Worm (Caenorhabditis elegans) whole organism, L3 larva: ENCODE data around the gene txdc-9.

Source experiments
- R02D3.7 ChIP-seq: fragments of 150-350 bp; optimal IDR thresholded peaks from 2 replicates; lab custom pipeline; 2014; ENCODE audit warnings: missing biosample characterization, missing genetic modification characterization
- ZK546.5 ChIP-seq: sonication (generic microtip); optimal IDR thresholded peaks from 2 replicates; lab custom pipeline; 2017; ENCODE audit warnings: missing biosample characterization, missing genetic modification characterization
- aly-2 ChIP-seq: fragments of 150-350 bp; optimal IDR thresholded peaks from 2 replicates; lab custom pipeline; 2014; ENCODE audit warnings: missing biosample characterization, missing genetic modification characterization
- ama-1 ChIP-seq: fragments of 150-350 bp; optimal IDR thresholded peaks from 2 replicates; lab custom pipeline; 2018
- ceh-16 ChIP-seq: sonication (generic microtip); optimal IDR thresholded peaks from 2 replicates; lab custom pipeline; 2017; ENCODE audit warnings: missing biosample characterization, missing genetic modification characterization
- ceh-28 ChIP-seq: fragments of 150-350 bp; optimal IDR thresholded peaks from 2 replicates; lab custom pipeline; 2014; ENCODE audit warnings: missing biosample characterization, missing genetic modification reagents, missing genetic modification characterization
- ceh-82 ChIP-seq: fragments of 150-350 bp; optimal IDR thresholded peaks from 2 replicates; lab custom pipeline; 2014; ENCODE audit warnings: missing biosample characterization, missing genetic modification characterization
- ceh-9 ChIP-seq: sonication (generic microtip); optimal IDR thresholded peaks from 2 replicates; lab custom pipeline; 2018; ENCODE audit warnings: missing biosample characterization, missing genetic modification characterization
- daf-12 ChIP-seq: fragments of 150-350 bp; optimal IDR thresholded peaks from 2 replicates; lab custom pipeline; 2014; ENCODE audit warnings: missing biosample characterization, missing genetic modification reagents, missing genetic modification characterization
- egl-27 ChIP-seq: sonication (generic microtip); optimal IDR thresholded peaks from 4 replicates; lab custom pipeline; 2017; ENCODE audit warnings: missing biosample characterization, missing genetic modification reagents, missing genetic modification characterization
- egl-5 ChIP-seq: fragments of 150-350 bp; optimal IDR thresholded peaks from 2 replicates; lab custom pipeline; 2017; ENCODE audit warnings: missing biosample characterization, missing genetic modification reagents, missing genetic modification characterization, inconsistent platforms
- elt-1 ChIP-seq: fragments of 150-350 bp; optimal IDR thresholded peaks from 2 replicates; lab custom pipeline; 2014; ENCODE audit warnings: missing biosample characterization, missing genetic modification characterization
- elt-2 ChIP-seq: sonication (generic microtip); optimal IDR thresholded peaks from 2 replicates; lab custom pipeline; 2016; ENCODE audit warnings: missing genetic modification reagents, mild to moderate bottlenecking, missing genetic modification characterization, missing compliant biosample characterization
- elt-3 ChIP-seq, 3 experiments: fragments of 150-350 bp in 1 of 3; sonication (generic microtip) in 2 of 3; optimal IDR thresholded peaks; 2 replicates in 2 of 3; 4 replicates in 1 of 3; lab custom pipeline; 2014 to 2017; ENCODE audit warnings: missing biosample characterization in 3 of 3, missing genetic modification characterization in 3 of 3
- eor-1 ChIP-seq, 2 experiments: fragments of 150-350 bp; optimal IDR thresholded peaks; 2 replicates each; lab custom pipeline; 2014 to 2018; ENCODE audit warnings: missing biosample characterization in 2 of 2, missing genetic modification characterization in 2 of 2
- fkh-10 ChIP-seq: sonication (generic microtip); optimal IDR thresholded peaks from 2 replicates; lab custom pipeline; 2017; ENCODE audit warnings: missing biosample characterization, missing genetic modification reagents, missing genetic modification characterization
- fkh-2 ChIP-seq: fragments of 150-350 bp; optimal IDR thresholded peaks from 2 replicates; lab custom pipeline; 2014; ENCODE audit warnings: missing biosample characterization, missing genetic modification reagents, missing genetic modification characterization
- fos-1 ChIP-seq: fragments of 150-350 bp; optimal IDR thresholded peaks from 2 replicates; lab custom pipeline; 2014; ENCODE audit warnings: missing biosample characterization, missing genetic modification characterization
- hmg-11 ChIP-seq: sonication (generic microtip); optimal IDR thresholded peaks from 2 replicates; lab custom pipeline; 2016; ENCODE audit warnings: missing genetic modification characterization, missing compliant biosample characterization
- jun-1 ChIP-seq: fragments of 150-350 bp; optimal IDR thresholded peaks from 2 replicates; lab custom pipeline; 2014; ENCODE audit warnings: missing biosample characterization, missing genetic modification reagents, missing genetic modification characterization
- lin-15B ChIP-seq: fragments of 150-350 bp; optimal IDR thresholded peaks from 2 replicates; lab custom pipeline; 2014; ENCODE audit warnings: missing biosample characterization, missing genetic modification characterization
- lin-39 ChIP-seq: fragments of 150-350 bp; optimal IDR thresholded peaks from 2 replicates; lab custom pipeline; 2018; ENCODE audit warnings: missing biosample characterization, missing genetic modification reagents, missing genetic modification characterization
- lsy-12 ChIP-seq: sonication (generic microtip); optimal IDR thresholded peaks from 2 replicates; lab custom pipeline; 2016; ENCODE audit warnings: mild to moderate bottlenecking, missing genetic modification characterization, missing compliant biosample characterization
- mdl-1 ChIP-seq: fragments of 150-350 bp; optimal IDR thresholded peaks from 2 replicates; lab custom pipeline; 2014; ENCODE audit warnings: missing biosample characterization, missing genetic modification characterization
- mml-1 ChIP-seq: fragments of 150-350 bp; sonication (generic microtip); optimal IDR thresholded peaks from 3 replicates; lab custom pipeline; 2014; ENCODE audit warnings: missing biosample characterization, missing genetic modification characterization
- nfya-1 ChIP-seq: sonication (generic microtip); optimal IDR thresholded peaks from 2 replicates; lab custom pipeline; 2017; ENCODE audit warnings: missing genetic modification characterization, mild to moderate bottlenecking, missing compliant biosample characterization, antibody characterized with exemption, moderate library complexity; ENCODE audit not compliant: insufficient read depth
- nhr-11 ChIP-seq: fragments of 150-350 bp; optimal IDR thresholded peaks from 2 replicates; lab custom pipeline; 2014; ENCODE audit warnings: missing biosample characterization, missing genetic modification characterization
- nhr-12 ChIP-seq: fragments of 150-350 bp; optimal IDR thresholded peaks from 2 replicates; lab custom pipeline; 2014; ENCODE audit warnings: missing biosample characterization, missing genetic modification characterization
- nhr-23 ChIP-seq: fragments of 150-350 bp; optimal IDR thresholded peaks from 2 replicates; lab custom pipeline; 2014; ENCODE audit warnings: missing biosample characterization, missing genetic modification reagents, missing genetic modification characterization
- nhr-237 ChIP-seq: fragments of 150-350 bp; optimal IDR thresholded peaks from 2 replicates; lab custom pipeline; 2014; ENCODE audit warnings: missing biosample characterization, missing genetic modification characterization
- nhr-25 ChIP-seq: sonication (generic microtip); optimal IDR thresholded peaks from 2 replicates; lab custom pipeline; 2017; ENCODE audit warnings: missing biosample characterization, missing genetic modification characterization
- nhr-28 ChIP-seq: fragments of 150-350 bp; optimal IDR thresholded peaks from 2 replicates; lab custom pipeline; 2014; ENCODE audit warnings: missing biosample characterization, missing genetic modification characterization
- nhr-43 ChIP-seq: sonication (generic microtip); optimal IDR thresholded peaks from 2 replicates; lab custom pipeline; 2016; ENCODE audit warnings: mild to moderate bottlenecking, missing genetic modification characterization, missing compliant biosample characterization; ENCODE audit not compliant: poor library complexity, severe bottlenecking
- nhr-67 ChIP-seq: fragments of 150-350 bp; optimal IDR thresholded peaks from 2 replicates; lab custom pipeline; 2014; ENCODE audit warnings: missing biosample characterization, missing genetic modification characterization
- nhr-76 ChIP-seq: fragments of 150-350 bp; sonication (generic microtip); optimal IDR thresholded peaks from 5 replicates; lab custom pipeline; 2014; ENCODE audit warnings: missing biosample characterization, missing genetic modification characterization
- nhr-77 ChIP-seq: fragments of 150-350 bp; optimal IDR thresholded peaks from 2 replicates; lab custom pipeline; 2014; ENCODE audit warnings: missing biosample characterization, missing genetic modification characterization
- pha-4 ChIP-seq: fragments of 150-350 bp; optimal IDR thresholded peaks from 2 replicates; lab custom pipeline; 2014; ENCODE audit warnings: missing biosample characterization, missing genetic modification reagents, missing genetic modification characterization
- pqm-1 ChIP-seq: fragments of 150-350 bp; optimal IDR thresholded peaks from 2 replicates; lab custom pipeline; 2017; ENCODE audit warnings: missing biosample characterization, missing genetic modification characterization, inconsistent platforms
- sea-2 ChIP-seq: fragments of 150-350 bp; sonication (generic microtip); optimal IDR thresholded peaks from 4 replicates; lab custom pipeline; 2014; ENCODE audit warnings: missing biosample characterization, missing genetic modification reagents, missing genetic modification characterization
- skn-1 ChIP-seq: fragments of 150-350 bp; optimal IDR thresholded peaks from 2 replicates; lab custom pipeline; 2014; ENCODE audit warnings: missing biosample characterization, missing genetic modification characterization
- snpc-4 ChIP-seq: fragments of 150-350 bp; optimal IDR thresholded peaks from 2 replicates; lab custom pipeline; 2014; ENCODE audit warnings: missing biosample characterization, missing genetic modification characterization
- tbx-2 ChIP-seq: sonication (generic microtip); optimal IDR thresholded peaks from 2 replicates; lab custom pipeline; 2016; ENCODE audit warnings: mild to moderate bottlenecking, missing genetic modification characterization, missing compliant biosample characterization
- unc-39 ChIP-seq: sonication (generic microtip); optimal IDR thresholded peaks from 4 replicates; lab custom pipeline; 2017; ENCODE audit warnings: missing biosample characterization, missing genetic modification characterization
- unc-62 ChIP-seq: fragments of 150-350 bp; sonication (generic microtip); optimal IDR thresholded peaks from 4 replicates; lab custom pipeline; 2014; ENCODE audit warnings: missing biosample characterization, missing genetic modification reagents, missing genetic modification characterization
- zag-1 ChIP-seq: fragments of 150-350 bp; optimal IDR thresholded peaks from 2 replicates; lab custom pipeline; 2014; ENCODE audit warnings: missing biosample characterization, missing genetic modification characterization
- ztf-11 ChIP-seq: fragments of 150-350 bp; optimal IDR thresholded peaks from 2 replicates; lab custom pipeline; 2014; ENCODE audit warnings: missing biosample characterization, missing genetic modification characterization
- ztf-4 ChIP-seq: fragments of 150-350 bp; optimal IDR thresholded peaks from 2 replicates; lab custom pipeline; 2014; ENCODE audit warnings: missing biosample characterization, missing genetic modification characterization

txdc-9 gene

ce11 chrIII:6420201-6420600, 11.8 kb upstream of the txdc-9 start (continued):
- TF ChIP-seq sea-2 (GFP tag; lab: Kevin White, UChicago): no peak

ce11 chrIII:6420995-6421404, 11.0 kb upstream of the txdc-9 start:
- peak; percentile 76 for TF ChIP-seq skn-1
- TF ChIP-seq daf-12 (tag; lab: Kevin White, UChicago): no peak
- TF ChIP-seq lsy-12 (tag; lab: Kevin White, UChicago): peak; percentile 88
- peak; percentile 96 for TF ChIP-seq nhr-43 (tag; lab: Kevin White, UChicago)
- TF ChIP-seq fkh-2: no peak
- TF ChIP-seq nhr-28 (tag; lab: Kevin White, UChicago): no peak
- no peak for TF ChIP-seq nhr-12 (tag; lab: Kevin White, UChicago)
- TF ChIP-seq egl-5: no peak
- peak; percentile 22 for TF ChIP-seq ceh-82 (tag; lab: Kevin White, UChicago)
- peak; percentile 65 for TF ChIP-seq R02D3.7 (tag; lab: Kevin White, UChicago)
- TF ChIP-seq sea-2 (GFP tag; lab: Kevin White, UChicago): no peak
- TF ChIP-seq ceh-16 (tag; lab: Kevin White, UChicago): no peak
- no peak for TF ChIP-seq nhr-237 (tag; lab: Kevin White, UChicago)
- TF ChIP-seq ztf-4 (tag; lab: Kevin White, UChicago): no peak
- TF ChIP-seq ceh-28 (tag; lab: Kevin White, UChicago): peak; percentile 68
- TF ChIP-seq fos-1 (tag; lab: Kevin White, UChicago): no peak
- TF ChIP-seq pqm-1 (tag; lab: Kevin White, UChicago): peak; percentile 67
- no peak for TF ChIP-seq ztf-11 (tag; lab: Kevin White, UChicago)
- peak; percentile 79 for TF ChIP-seq tbx-2 (tag; lab: Kevin White, UChicago)
- TF ChIP-seq zag-1 (tag; lab: Kevin White, UChicago): no peak
- TF ChIP-seq elt-3 (tag; optimal IDR thresholded peaks at IDR 0.05; lab: Kevin White, UChicago): peak in 2 of 3 experiments; percentile 19 to 34
- TF ChIP-seq mml-1: no peak
- TF ChIP-seq nhr-76: no peak
- peak in 1 of 2 experiments; percentile 21 for TF ChIP-seq eor-1 (tag; optimal IDR thresholded peaks at IDR 0.05; lab: Kevin White, UChicago)
- peak; percentile 50 for TF ChIP-seq lin-15B (tag; lab: Kevin White, UChicago)
- peak; percentile 66 for TF ChIP-seq hmg-11 (tag; lab: Kevin White, UChicago)
- TF ChIP-seq nhr-23: peak; percentile 97
- peak; percentile 75 for TF ChIP-seq ama-1
- TF ChIP-seq lin-39: peak; percentile 79
- peak; percentile 78 for TF ChIP-seq nfya-1
- TF ChIP-seq elt-1: peak; percentile 9
- peak; percentile 60 for TF ChIP-seq pha-4
- peak; percentile 92 for TF ChIP-seq nhr-25
- peak; percentile 92 for TF ChIP-seq elt-2 (tag; lab: Kevin White, UChicago)
- peak; percentile 30 for TF ChIP-seq nhr-11 (tag; lab: Kevin White, UChicago)
- peak; percentile 30 for TF ChIP-seq nhr-77 (tag; lab: Kevin White, UChicago)
- TF ChIP-seq jun-1 (tag; lab: Kevin White, UChicago): peak; percentile 88
- TF ChIP-seq aly-2 (tag; lab: Kevin White, UChicago): no peak
- no peak for TF ChIP-seq ZK546.5 (tag; lab: Kevin White, UChicago)
- TF ChIP-seq egl-27 (tag; lab: Kevin White, UChicago): peak; percentile 63
- TF ChIP-seq nhr-67: no peak
- TF ChIP-seq unc-39 (tag; lab: Kevin White, UChicago): no peak
- TF ChIP-seq unc-62: peak; percentile 53
- TF ChIP-seq mdl-1 (tag; lab: Kevin White, UChicago): peak; percentile 95
- no peak for TF ChIP-seq fkh-10 (GFP tag; lab: Kevin White, UChicago)
- peak; percentile 35 for TF ChIP-seq snpc-4 (tag; lab: Kevin White, UChicago)
- TF ChIP-seq ceh-9 (tag; lab: Kevin White, UChicago): no peak
